Fruit fly (Drosophila melanogaster) whole organism, embryonic: ENCODE measurements around the gene Zaf1.

Source experiments
- BEAF-32 ChIP-seq: fragments of 200-800 bp; sonication (Bioruptor generic); optimal IDR thresholded peaks from 3 replicates; lab custom pipeline; 2017; ENCODE audit warnings: missing biosample characterization, missing genetic modification characterization, mild to moderate bottlenecking, moderate library complexity, missing genetic modification reagents
- Bgb ChIP-seq: fragments of 200-800 bp; sonication (Bioruptor generic); IDR thresholded peaks from 2 replicates; pipeline ENCODE4 v1.3.6; 2022; ENCODE audit warnings: missing biosample characterization, missing genetic modification characterization; ENCODE audit not compliant: partially characterized antibody
- CG14860 ChIP-seq: fragments of 200-800 bp; sonication (Bioruptor generic); IDR thresholded peaks from 3 replicates; pipeline ENCODE4 v1.3.6; 2022; ENCODE audit warnings: missing biosample characterization, missing genetic modification characterization; ENCODE audit not compliant: partially characterized antibody
- CG15514 ChIP-seq: fragments of 200-800 bp; sonication (Bioruptor generic); optimal IDR thresholded peaks from 3 replicates; lab custom pipeline; 2017; ENCODE audit warnings: missing biosample characterization, missing genetic modification characterization, mild to moderate bottlenecking, moderate library complexity, missing genetic modification reagents
- CG18764 ChIP-seq: fragments of 200-800 bp; sonication (Bioruptor generic); optimal IDR thresholded peaks from 3 replicates; lab custom pipeline; 2016; ENCODE audit warnings: missing biosample characterization, missing genetic modification characterization
- CG34224 ChIP-seq: fragments of 200-800 bp; sonication (Bioruptor generic); IDR thresholded peaks from 3 replicates; pipeline ENCODE4 v1.3.6; 2022; ENCODE audit warnings: missing biosample characterization, missing genetic modification characterization; ENCODE audit not compliant: partially characterized antibody
- CG42726 ChIP-seq: fragments of 200-800 bp; sonication (Bioruptor generic); IDR thresholded peaks from 2 replicates; pipeline ENCODE4 v1.3.6; 2022; ENCODE audit warnings: missing biosample characterization, missing genetic modification characterization; ENCODE audit not compliant: partially characterized antibody
- CG4820 ChIP-seq: fragments of 200-800 bp; sonication (Bioruptor generic); optimal IDR thresholded peaks from 3 replicates; lab custom pipeline; 2016; ENCODE audit warnings: missing biosample characterization, missing genetic modification characterization
- CG6683 ChIP-seq: fragments of 200-800 bp; sonication (Bioruptor generic); optimal IDR thresholded peaks from 2 replicates; lab custom pipeline; 2017; ENCODE audit warnings: missing biosample characterization, mild to moderate bottlenecking, missing genetic modification characterization, missing genetic modification reagents
- CG6791 ChIP-seq: fragments of 200-800 bp; sonication (Bioruptor generic); IDR thresholded peaks from 3 replicates; pipeline ENCODE4 v1.3.6; 2022; ENCODE audit warnings: missing biosample characterization, missing genetic modification characterization; ENCODE audit not compliant: partially characterized antibody
- CG7963 ChIP-seq: fragments of 200-800 bp; sonication (Bioruptor generic); IDR thresholded peaks from 3 replicates; pipeline ENCODE4 v1.3.6; 2022; ENCODE audit warnings: missing biosample characterization, missing genetic modification characterization; ENCODE audit not compliant: partially characterized antibody
- CG9797 ChIP-seq: fragments of 200-800 bp; sonication (Bioruptor generic); optimal IDR thresholded peaks from 3 replicates; lab custom pipeline; 2018; ENCODE audit warnings: missing biosample characterization, mild to moderate bottlenecking, missing genetic modification characterization
- CG9876 ChIP-seq: fragments of 200-800 bp; sonication (Bioruptor generic); optimal IDR thresholded peaks from 2 replicates; lab custom pipeline; 2016; ENCODE audit warnings: missing biosample characterization, missing genetic modification characterization
- CG9932 ChIP-seq: fragments of 200-800 bp; sonication (Bioruptor generic); IDR thresholded peaks from 2 replicates; pipeline ENCODE4 v1.3.6; 2022; ENCODE audit warnings: missing biosample characterization, missing genetic modification characterization
- D ChIP-seq, 2 experiments: fragments of 200-800 bp in 1 of 2; fragments of >200 bp in 1 of 2; sonication (Bioruptor generic) in 1 of 2; optimal IDR thresholded peaks; 2 replicates in 1 of 2; 3 replicates in 1 of 2; lab custom pipeline; 2017; ENCODE audit warnings: mild to moderate bottlenecking in 1 of 2, missing biosample characterization in 1 of 2, missing genetic modification characterization in 1 of 2, missing genetic modification reagents in 1 of 2
- Doc3 ChIP-seq: fragments of 200-800 bp; sonication (Bioruptor generic); IDR thresholded peaks from 3 replicates; pipeline ENCODE4 v1.3.6; 2022; ENCODE audit warnings: missing biosample characterization, missing genetic modification characterization; ENCODE audit not compliant: partially characterized antibody
- Dp ChIP-seq: fragments of 200-800 bp; sonication (Bioruptor generic); optimal IDR thresholded peaks from 2 replicates; lab custom pipeline; 2018; ENCODE audit warnings: missing biosample characterization, mild to moderate bottlenecking, missing genetic modification characterization, moderate library complexity
- Ets97D ChIP-seq: fragments of 200-800 bp; sonication (Bioruptor generic); optimal IDR thresholded peaks from 3 replicates; lab custom pipeline; 2016; ENCODE audit warnings: missing biosample characterization, missing genetic modification characterization
- HLH3B ChIP-seq: fragments of 200-800 bp; sonication (Bioruptor generic); IDR thresholded peaks from 2 replicates; pipeline ENCODE4 v1.3.6; 2022; ENCODE audit warnings: missing biosample characterization, missing genetic modification characterization
- HmgZ ChIP-seq: fragments of 200-800 bp; sonication (Bioruptor generic); optimal IDR thresholded peaks from 2 replicates; lab custom pipeline; 2018; ENCODE audit warnings: missing biosample characterization, mild to moderate bottlenecking, missing genetic modification characterization
- Hmx ChIP-seq: fragments of 200-800 bp; sonication (Bioruptor generic); optimal IDR thresholded peaks from 2 replicates; lab custom pipeline; 2016; ENCODE audit warnings: missing biosample characterization, missing genetic modification characterization
- MESR4 ChIP-seq: fragments of 200-800 bp; sonication (Bioruptor generic); optimal IDR thresholded peaks from 2 replicates; lab custom pipeline; 2018; ENCODE audit warnings: missing biosample characterization, mild to moderate bottlenecking, missing genetic modification characterization, moderate library complexity
- Med ChIP-seq: fragments of 200-800 bp; sonication (Bioruptor generic); peaks from one replicate; lab custom pipeline; 2016; ENCODE audit warnings: missing biosample characterization, missing genetic modification characterization, mild to moderate bottlenecking, inconsistent platforms, moderate library complexity
- Opbp ChIP-seq: fragments of 200-800 bp; sonication (Bioruptor generic); IDR thresholded peaks from 3 replicates; pipeline ENCODE4 v1.3.6; 2022; ENCODE audit warnings: missing biosample characterization, missing genetic modification characterization; ENCODE audit not compliant: partially characterized antibody
- Scr ChIP-seq: fragments of 200-800 bp; sonication (Bioruptor generic); IDR thresholded peaks from 2 replicates; pipeline ENCODE4 v1.3.6; 2022; ENCODE audit warnings: missing biosample characterization, missing genetic modification characterization; ENCODE audit not compliant: partially characterized antibody
- Stat92E ChIP-seq, 3 experiments: fragments of >200 bp in 2 of 3; fragments of 200-800 bp in 1 of 3; sonication (Bioruptor generic) in 1 of 3; optimal IDR thresholded peaks; 2 replicates each; lab custom pipeline; 2017 to 2019; ENCODE audit warnings: missing biosample characterization in 3 of 3, missing genetic modification characterization in 3 of 3, mild to moderate bottlenecking in 1 of 3, moderate library complexity in 1 of 3
- Usf ChIP-seq: fragments of 200-800 bp; sonication (Bioruptor generic); optimal IDR thresholded peaks from 2 replicates; lab custom pipeline; 2017; ENCODE audit warnings: missing genotype, missing biosample characterization, missing genetic modification characterization
- YL-1 ChIP-seq: fragments of 200-800 bp; sonication (Bioruptor generic); optimal IDR thresholded peaks from 3 replicates; lab custom pipeline; 2017; ENCODE audit warnings: missing biosample characterization, mild to moderate bottlenecking, missing genetic modification characterization
- amos ChIP-seq: fragments of 200-800 bp; sonication (Bioruptor generic); IDR thresholded peaks from 2 replicates; pipeline ENCODE4 v1.3.6; 2022; ENCODE audit warnings: missing biosample characterization, missing genetic modification characterization; ENCODE audit not compliant: partially characterized antibody
- ato ChIP-seq: fragments of 200-800 bp; sonication (Bioruptor generic); IDR thresholded peaks from 2 replicates; pipeline ENCODE4 v1.3.6; 2022; ENCODE audit warnings: missing biosample characterization, missing genetic modification characterization; ENCODE audit not compliant: partially characterized antibody
- bcd ChIP-seq: fragments of 200-800 bp; sonication (Bioruptor generic); optimal IDR thresholded peaks from 2 replicates; lab custom pipeline; 2017; ENCODE audit warnings: missing biosample characterization, mild to moderate bottlenecking, missing genetic modification characterization
- cg ChIP-seq: fragments of 200-800 bp; sonication (Bioruptor generic); optimal IDR thresholded peaks from 3 replicates; lab custom pipeline; 2019; ENCODE audit warnings: missing biosample characterization, mild to moderate bottlenecking, missing genetic modification characterization, moderate library complexity
- chinmo ChIP-seq: fragments of 200-800 bp; sonication (Bioruptor generic); IDR thresholded peaks from 4 replicates; pipeline ENCODE4 v1.3.6; 2022; ENCODE audit warnings: missing biosample characterization, missing genetic modification characterization; ENCODE audit not compliant: partially characterized antibody
- ewg ChIP-seq: fragments of 200-800 bp; sonication (Bioruptor generic); optimal IDR thresholded peaks from 3 replicates; lab custom pipeline; 2017; ENCODE audit warnings: mild to moderate bottlenecking, missing biosample characterization, missing genetic modification reagents, missing genetic modification characterization
- gsb-n ChIP-seq: fragments of 200-800 bp; sonication (Bioruptor generic); optimal IDR thresholded peaks from 3 replicates; lab custom pipeline; 2018; ENCODE audit warnings: missing biosample characterization, mild to moderate bottlenecking, missing genetic modification characterization
- hbn ChIP-seq: fragments of 200-800 bp; sonication (Bioruptor generic); IDR thresholded peaks from 2 replicates; pipeline ENCODE4 v1.3.6; 2022; ENCODE audit warnings: missing biosample characterization, missing genetic modification characterization; ENCODE audit not compliant: partially characterized antibody
- insv ChIP-seq, 2 experiments: fragments of 200-800 bp; sonication (Bioruptor generic); optimal IDR thresholded peaks; 3 replicates each; lab custom pipeline; 2016 to 2018; ENCODE audit warnings: missing biosample characterization in 2 of 2, missing genetic modification characterization in 2 of 2
- nom ChIP-seq: fragments of 200-800 bp; sonication (Bioruptor generic); optimal IDR thresholded peaks from 2 replicates; lab custom pipeline; 2017; ENCODE audit warnings: missing biosample characterization, missing genetic modification characterization, mild to moderate bottlenecking, moderate library complexity, missing genetic modification reagents
- oc ChIP-seq: fragments of 200-800 bp; sonication (Bioruptor generic); optimal IDR thresholded peaks from 2 replicates; lab custom pipeline; 2018; ENCODE audit warnings: missing biosample characterization, mild to moderate bottlenecking, missing genetic modification characterization, moderate library complexity
- pros ChIP-seq: fragments of 200-800 bp; sonication (Bioruptor generic); optimal IDR thresholded peaks from 3 replicates; lab custom pipeline; 2019; ENCODE audit warnings: missing biosample characterization, mild to moderate bottlenecking, missing genetic modification characterization, moderate library complexity
- stwl ChIP-seq: fragments of 200-800 bp; sonication (Bioruptor generic); optimal IDR thresholded peaks from 3 replicates; lab custom pipeline; 2018; ENCODE audit warnings: missing biosample characterization, mild to moderate bottlenecking, missing genetic modification characterization, moderate library complexity
- tio ChIP-seq: fragments of 200-800 bp; sonication (Bioruptor generic); optimal IDR thresholded peaks from 2 replicates; lab custom pipeline; 2017; ENCODE audit warnings: missing biosample characterization, missing genetic modification characterization, inconsistent platforms
- vnd ChIP-seq: fragments of 200-800 bp; sonication (Bioruptor generic); IDR thresholded peaks from 3 replicates; pipeline ENCODE4 v1.3.6; 2022; ENCODE audit warnings: missing biosample characterization, missing genetic modification characterization; ENCODE audit not compliant: partially characterized antibody
- zen2 ChIP-seq: fragments of 200-800 bp; sonication (Bioruptor generic); IDR thresholded peaks from 3 replicates; pipeline ENCODE4 v1.3.6; 2022; ENCODE audit warnings: missing biosample characterization, missing genetic modification characterization; ENCODE audit not compliant: partially characterized antibody
- zf30C ChIP-seq: fragments of 200-800 bp; sonication (Bioruptor generic); optimal IDR thresholded peaks from 3 replicates; lab custom pipeline; 2018; ENCODE audit warnings: missing biosample characterization, mild to moderate bottlenecking, missing genetic modification characterization
- zfh2 ChIP-seq: fragments of 200-800 bp; sonication (Bioruptor generic); optimal IDR thresholded peaks from 2 replicates; lab custom pipeline; 2016; ENCODE audit warnings: missing biosample characterization, missing genetic modification characterization

Zaf1 gene

dm6 chr3R:11589764-11590358 lies 35.6 kb downstream of the Zaf1 start, which contains the start of gene CG6791 (continued):
- no peak for TF ChIP-seq CG18764
- TF ChIP-seq stwl (tag; lab: Kevin White, UChicago), result peak; percentile 73
- TF ChIP-seq MESR4, result peak; percentile 82
- peak; percentile 81 for TF ChIP-seq CG34224 (GFP tag; lab: Robert Waterston, UW)
- peak; percentile 92 for TF ChIP-seq YL-1
- peak; percentile 18 for TF ChIP-seq CG6683 (GFP tag; lab: Kevin White, UChicago)
- TF ChIP-seq zf30C, result no peak
- TF ChIP-seq insv (GFP tag; optimal IDR thresholded peaks at IDR 0.05; lab: Kevin White, UChicago), result no peak
- no peak for TF ChIP-seq HLH3B (GFP tag; lab: Robert Waterston, UW)
- no peak for TF ChIP-seq CG9932 (GFP tag; lab: Robert Waterston, UW)
- no peak for TF ChIP-seq tio (GFP tag; lab: Kevin White, UChicago)
- peak; percentile 97 for TF ChIP-seq Dp (GFP tag; lab: Kevin White, UChicago)
- TF ChIP-seq bcd (GFP tag; lab: Kevin White, UChicago), result peak; percentile 11
- TF ChIP-seq zen2 (GFP tag; lab: Robert Waterston, UW), result peak; percentile 83
- TF ChIP-seq HmgZ, result peak; percentile 31
- no peak for TF ChIP-seq pros (GFP tag; lab: Kevin White, UChicago)
- TF ChIP-seq CG9876, result no peak
- peak; percentile 96 for TF ChIP-seq CG6791 (GFP tag; lab: Robert Waterston, UW)
- peak; percentile 29 for TF ChIP-seq CG9797
- peak; percentile 92 for TF ChIP-seq Bgb (GFP tag; lab: Robert Waterston, UW)
- TF ChIP-seq gsb-n, result no peak
- peak; percentile 24 for TF ChIP-seq Med (GFP tag; lab: Kevin White, UChicago)
- TF ChIP-seq hbn (GFP tag; lab: Robert Waterston, UW), result peak; percentile 88
- peak; percentile 50 for TF ChIP-seq cg (GFP tag; lab: Kevin White, UChicago)
- peak; percentile 91 for TF ChIP-seq oc (tag; lab: Kevin White, UChicago)
- peak in 1 of 3 experiments; percentile 13 for TF ChIP-seq Stat92E (GFP tag; optimal IDR thresholded peaks at IDR 0.05; lab: Kevin White, UChicago)
- peak; percentile 74 for TF ChIP-seq Doc3 (GFP tag; lab: Robert Waterston, UW)
- peak; percentile 89 for TF ChIP-seq BEAF-32 (GFP tag; lab: Kevin White, UChicago)
- peak; percentile 84; the same call in 3 of the 4 replicates for TF ChIP-seq chinmo (GFP tag; lab: Robert Waterston, UW)
- peak; percentile 15 for TF ChIP-seq ewg (GFP tag; lab: Kevin White, UChicago)
- peak; percentile 86; the same call in 2 of the 3 replicates for TF ChIP-seq Opbp (GFP tag; lab: Robert Waterston, UW)
- no peak for TF ChIP-seq zfh2
- peak; percentile 57 for TF ChIP-seq CG15514
- peak; percentile 89 for TF ChIP-seq CG42726
- TF ChIP-seq Hmx (GFP tag; lab: Kevin White, UChicago), result no peak
- TF ChIP-seq Scr (GFP tag; lab: Robert Waterston, UW), result peak; percentile 84
- TF ChIP-seq D (optimal IDR thresholded peaks at IDR 0.05; lab: Kevin White, UChicago), result peak; percentile 56
- no peak for TF ChIP-seq D (GFP tag; optimal IDR thresholded peaks at IDR 0.05; lab: Kevin White, UChicago)
- no peak for TF ChIP-seq CG4820 (GFP tag; lab: Kevin White, UChicago)
- peak; percentile 90 for TF ChIP-seq amos (GFP tag; lab: Robert Waterston, UW)
- TF ChIP-seq CG14860 (GFP tag; lab: Robert Waterston, UW), result peak; percentile 72
- TF ChIP-seq CG7963, result peak; percentile 73
- peak; percentile 22 for TF ChIP-seq Ets97D (GFP tag; lab: Kevin White, UChicago)
- TF ChIP-seq ato (GFP tag; lab: Robert Waterston, UW), result peak; percentile 85
- TF ChIP-seq Usf (GFP tag; lab: Kevin White, UChicago), result no peak
- peak; percentile 69; the same call in 2 of the 3 replicates for TF ChIP-seq vnd
- no peak for TF ChIP-seq nom (GFP tag; lab: Kevin White, UChicago)
